Fruit fly (Drosophila melanogaster): ENCODE results near the gene CG6293.

The CG6293 gene

DNA sequence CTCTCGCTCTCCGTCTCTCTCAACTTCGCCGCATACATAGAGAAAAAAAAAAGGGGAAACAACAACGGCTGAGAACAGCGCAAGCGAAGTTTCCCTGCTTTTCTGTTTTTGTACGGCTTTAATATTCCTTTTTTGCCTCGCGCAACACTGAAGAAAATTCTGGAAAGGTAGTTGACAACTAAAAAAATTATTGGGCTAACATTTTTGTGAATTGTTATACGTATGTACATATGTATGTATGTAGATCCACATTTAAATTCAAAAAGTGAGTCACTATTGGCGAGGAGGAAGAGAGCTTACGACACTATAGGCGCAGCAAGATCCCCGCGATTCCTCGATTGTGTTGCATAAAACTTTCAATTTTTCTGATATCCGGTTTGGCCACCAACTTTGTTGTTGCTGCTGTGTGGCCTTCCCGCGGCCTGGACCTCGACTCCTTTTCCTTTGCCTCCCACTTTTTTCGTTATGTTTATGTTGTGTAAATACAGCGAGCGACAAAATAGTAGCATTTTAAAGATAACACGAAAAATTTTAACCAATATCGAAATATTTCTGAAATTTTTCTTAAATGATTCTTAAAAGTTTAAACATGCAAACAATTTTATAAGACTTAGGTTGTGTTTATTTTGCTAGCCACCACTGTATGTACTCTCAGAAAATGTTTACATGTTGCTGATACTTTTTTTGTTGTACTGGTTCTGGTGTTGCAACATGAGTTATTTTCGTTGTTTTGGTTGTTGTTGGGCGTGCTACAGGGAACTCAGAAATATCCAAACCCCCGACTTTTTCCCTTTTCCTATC is 45.4 kb upstream of the CG6293 start (continued):
- peak; percentile 57 for TF ChIP-seq Camta (GFP tag; optimal IDR thresholded peaks at IDR 0.05)
- peak; percentile 55 for TF ChIP-seq CG12155 (GFP tag; optimal IDR thresholded peaks at IDR 0.05)
- peak; percentile 85 for TF ChIP-seq CG1603 (tag; optimal IDR thresholded peaks at IDR 0.05)
- no peak for TF ChIP-seq CG10959 (GFP tag; IDR thresholded peaks at IDR 0.05)
- peak; percentile 71 for TF ChIP-seq maf-S (GFP tag; optimal IDR thresholded peaks at IDR 0.05)
- peak; percentile 72 for TF ChIP-seq CG31224 (GFP tag; IDR thresholded peaks at IDR 0.05)

dm6 chr3R:10355840-10356562 is 44.6 kb upstream of the CG6293 start:
- TF ChIP-seq ac (GFP tag; optimal IDR thresholded peaks at IDR 0.05) (no peak), Doc3 (GFP tag; IDR thresholded peaks at IDR 0.05; ENCODE audit: partially characterized antibody) (no peak), CG13123 (GFP tag; optimal IDR thresholded peaks at IDR 0.05) (no peak), pros (GFP tag; optimal IDR thresholded peaks at IDR 0.05) (peak; percentile 72), Hr51 (GFP tag; optimal IDR thresholded peaks at IDR 0.05) (peak in 1 of 2 experiments; percentile 56), CG5180 (GFP tag; optimal IDR thresholded peaks at IDR 0.05) (peak; percentile 72), lab (GFP tag; optimal IDR thresholded peaks at IDR 0.05) (no peak), abd-A (tag; optimal IDR thresholded peaks at IDR 0.05) (peak; percentile 85), Deaf1 (tag; optimal IDR thresholded peaks at IDR 0.05) (peak; percentile 18), CG1832 (GFP tag; optimal IDR thresholded peaks at IDR 0.05) (peak; percentile 77), CG15696 (tag; optimal IDR thresholded peaks at IDR 0.05) (no peak), CG18764 (GFP tag; optimal IDR thresholded peaks at IDR 0.05) (no peak), pan (optimal IDR thresholded peaks at IDR 0.05) (no peak), pan (GFP tag; optimal IDR thresholded peaks at IDR 0.05 in 1 of 2, IDR thresholded peaks at IDR 0.05 in 1 of 2) (no peak), Hey (tag; optimal IDR thresholded peaks at IDR 0.05) (no peak), Nf-YC (tag; optimal IDR thresholded peaks at IDR 0.05) (peak; percentile 6), CG8388 (GFP tag; optimal IDR thresholded peaks at IDR 0.05) (no peak), Vsx1 (GFP tag; optimal IDR thresholded peaks at IDR 0.05) (no peak), Taf1 (GFP tag; IDR thresholded peaks at IDR 0.05) (no peak), Trl (optimal IDR thresholded peaks at IDR 0.05) (peak; percentile 87 to 89), Trl (GFP tag; optimal IDR thresholded peaks at IDR 0.05) (no peak), cg (GFP tag; optimal IDR thresholded peaks at IDR 0.05) (peak; percentile 21), onecut (GFP tag; IDR thresholded peaks at IDR 0.05) (peak; percentile 96), CG2875 (GFP tag; optimal IDR thresholded peaks at IDR 0.05) (no peak), CTCF (GFP tag; optimal IDR thresholded peaks at IDR 0.05) (peak; percentile 24), Mad (GFP tag; optimal IDR thresholded peaks at IDR 0.05) (no peak), Oli (tag; optimal IDR thresholded peaks at IDR 0.05) (no peak), CG1792 (GFP tag; optimal IDR thresholded peaks at IDR 0.05) (no peak), vvl (GFP tag; IDR thresholded peaks at IDR 0.05) (no peak), CG12659 (GFP tag; optimal IDR thresholded peaks at IDR 0.05) (no peak), CG15269 (tag; optimal IDR thresholded peaks at IDR 0.05) (no peak), CG9215 (GFP tag; IDR thresholded peaks at IDR 0.05) (no peak), dysf (GFP tag; IDR thresholded peaks at IDR 0.05) (no peak), ftz-f1 (GFP tag; optimal IDR thresholded peaks at IDR 0.05) (peak; percentile 92), CG3838 (GFP tag; optimal IDR thresholded peaks at IDR 0.05) (no peak), CG15479 (GFP tag; optimal IDR thresholded peaks at IDR 0.05) (peak; percentile 4), Hr3 (GFP tag; optimal IDR thresholded peaks at IDR 0.05) (no peak), sc (optimal IDR thresholded peaks at IDR 0.05) (no peak), sc (GFP tag; optimal IDR thresholded peaks at IDR 0.05) (no peak), CG4424 (GFP tag; optimal IDR thresholded peaks at IDR 0.05) (no peak), CG15601 (tag; optimal IDR thresholded peaks at IDR 0.05) (no peak), NC2α (GFP tag; optimal IDR thresholded peaks at IDR 0.05) (no peak)

Data from whole organism, embryonic.